Worm (Caenorhabditis elegans): ENCODE data around the gene tsp-3.

The tsp-3 gene

ce11 chrIII:13260344-13260743 lies 47.9 kb downstream of the tsp-3 start:
- TF ChIP-seq Y95B8A.8 (GFP tag; IDR thresholded peaks at IDR 0.05) = no peak
- TF ChIP-seq nfya-1 (tag; optimal IDR thresholded peaks at IDR 0.05; ENCODE audit: borderline replicate concordance, insufficient read depth) = no peak
- TF ChIP-seq madf-6 (GFP tag; IDR thresholded peaks at IDR 0.05) = no peak
- TF ChIP-seq attf-3 (GFP tag; conservative IDR thresholded peaks at IDR 0.05) = no peak
- TF ChIP-seq snpc-1.1 (tag; optimal IDR thresholded peaks at IDR 0.05; ENCODE audit: insufficient read depth) = no peak
- no peak for TF ChIP-seq rcor-1 (GFP tag; IDR thresholded peaks at IDR 0.05)
- no peak for TF ChIP-seq die-1 (tag; optimal IDR thresholded peaks at IDR 0.05)
- no peak for TF ChIP-seq hlh-26 (GFP tag; conservative IDR thresholded peaks at IDR 0.05)
- no peak for TF ChIP-seq F33H1.4 (GFP tag; IDR thresholded peaks at IDR 0.05)
- TF ChIP-seq let-607 (tag; optimal IDR thresholded peaks at IDR 0.05) = no peak

- TF ChIP-seq unc-62 (GFP tag; optimal IDR thresholded peaks at IDR 0.05) = no peak
- TF ChIP-seq F57A8.1 (GFP tag; optimal IDR thresholded peaks at IDR 0.05) = no peak
- TF ChIP-seq lsl-1 (GFP tag; optimal IDR thresholded peaks at IDR 0.05) = peak; percentile 33
- TF ChIP-seq lin-40 (tag; optimal IDR thresholded peaks at IDR 0.05) = no peak
These were observed 50.5 kb downstream of the tsp-3 start, which contains the start of gene F56A8.4 for ce11 chrIII:13262987-13263386. F56A8.4 (plus strand) TSS chrIII:13263287.
